Worm (Caenorhabditis elegans) whole organism, young adult: ENCODE data around the gene C08F1.10.

Experiments
- B0035.1 ChIP-seq: sonication (generic microtip); optimal IDR thresholded peaks from 2 replicates; lab custom pipeline; 2016; ENCODE audit warnings: missing genetic modification characterization, mild to moderate bottlenecking, missing compliant biosample characterization, missing genotype, missing genetic modification reagents
- C06A6.2 ChIP-seq: fragments of 200-800 bp; sonication (Bioruptor generic); conservative IDR thresholded peaks from 2 replicates; pipeline ENCODE4 v1.3.6; 2022; ENCODE audit warnings: missing genetic modification characterization, missing compliant biosample characterization
- C17E4.6 ChIP-seq: fragments of 200-800 bp; sonication (Bioruptor generic); IDR thresholded peaks from 2 replicates; pipeline ENCODE4 v1.3.6; 2022; ENCODE audit warnings: missing genetic modification reagents, missing genetic modification characterization, missing compliant biosample characterization
- F22D6.2 ChIP-seq: sonication (generic microtip); optimal IDR thresholded peaks from 2 replicates; lab custom pipeline; 2016; ENCODE audit warnings: mild to moderate bottlenecking, missing genetic modification characterization, missing compliant biosample characterization
- F23B12.7 ChIP-seq: sonication (generic microtip); optimal IDR thresholded peaks from 2 replicates; lab custom pipeline; 2017; ENCODE audit warnings: missing genetic modification characterization, mild to moderate bottlenecking, missing compliant biosample characterization, antibody characterized with exemption, moderate library complexity; ENCODE audit not compliant: insufficient read depth
- F52B5.7 ChIP-seq: sonication (generic microtip); optimal IDR thresholded peaks from 2 replicates; lab custom pipeline; 2016; ENCODE audit warnings: mild to moderate bottlenecking, missing genetic modification characterization, missing compliant biosample characterization
- F55B11.4 ChIP-seq: sonication (generic microtip); optimal IDR thresholded peaks from 2 replicates; lab custom pipeline; 2016; ENCODE audit warnings: missing compliant biosample characterization, missing genetic modification characterization, borderline replicate concordance; ENCODE audit not compliant: insufficient read depth
- F57A8.1 ChIP-seq: fragments of 200-800 bp; sonication (Bioruptor generic); optimal IDR thresholded peaks from 2 replicates; lab custom pipeline; 2018; ENCODE audit warnings: mild to moderate bottlenecking, missing genetic modification characterization, moderate library complexity, missing compliant biosample characterization
- K12H6.12 ChIP-seq: fragments of 200-800 bp; sonication (Bioruptor generic); optimal IDR thresholded peaks from 2 replicates; lab custom pipeline; 2018; ENCODE audit warnings: mild to moderate bottlenecking, missing genetic modification characterization, missing compliant biosample characterization
- akir-1 ChIP-seq: fragments of 200-800 bp; sonication (Bioruptor generic); optimal IDR thresholded peaks from 2 replicates; lab custom pipeline; 2018; ENCODE audit warnings: mild to moderate bottlenecking, missing genetic modification characterization, moderate library complexity, missing compliant biosample characterization
- aptf-3 ChIP-seq: fragments of 200-800 bp; sonication (Bioruptor generic); IDR thresholded peaks from 2 replicates; pipeline ENCODE4 v1.3.6; 2022; ENCODE audit warnings: missing genetic modification characterization, missing compliant biosample characterization
- atf-7 ChIP-seq: sonication (generic microtip); optimal IDR thresholded peaks from 2 replicates; lab custom pipeline; 2017; ENCODE audit warnings: mild to moderate bottlenecking, missing genetic modification characterization, missing compliant biosample characterization
- athp-1 ChIP-seq: sonication (generic microtip); optimal IDR thresholded peaks from 2 replicates; lab custom pipeline; 2017; ENCODE audit warnings: mild to moderate bottlenecking, missing genetic modification characterization, missing compliant biosample characterization
- attf-3 ChIP-seq: fragments of 200-800 bp; sonication (Bioruptor generic); conservative IDR thresholded peaks from 2 replicates; pipeline ENCODE4 v1.3.6; 2022; ENCODE audit warnings: missing genetic modification reagents, missing genetic modification characterization, missing compliant biosample characterization
- bed-2 ChIP-seq: fragments of 200-800 bp; sonication (Bioruptor generic); IDR thresholded peaks from 2 replicates; pipeline ENCODE4 v1.3.6; 2022; ENCODE audit warnings: missing genetic modification reagents, missing genetic modification characterization, missing compliant biosample characterization
- cebp-1 ChIP-seq, 2 experiments: fragments of 200-800 bp in 1 of 2; sonication (Bioruptor generic) in 1 of 2; sonication (generic microtip) in 1 of 2; IDR thresholded peaks in 1 of 2; optimal IDR thresholded peaks in 1 of 2; 2 replicates each; pipeline versions ENCODE4 v1.3.6 to Lab custom; 2017 to 2022; ENCODE audit warnings: missing compliant biosample characterization in 2 of 2, missing genetic modification characterization in 2 of 2, mild to moderate bottlenecking in 1 of 2, missing genetic modification reagents in 1 of 2, moderate library complexity in 1 of 2
- ceh-100 ChIP-seq: fragments of 200-800 bp; sonication (Bioruptor generic); IDR thresholded peaks from 2 replicates; pipeline ENCODE4 v1.3.6; 2022; ENCODE audit warnings: missing genetic modification reagents, missing genetic modification characterization, missing compliant biosample characterization
- ceh-27 ChIP-seq: fragments of 200-800 bp; sonication (Bioruptor generic); optimal IDR thresholded peaks from 2 replicates; lab custom pipeline; 2018; ENCODE audit warnings: mild to moderate bottlenecking, missing genetic modification characterization, moderate library complexity, missing compliant biosample characterization
- ceh-79 ChIP-seq: sonication (generic microtip); optimal IDR thresholded peaks from 2 replicates; lab custom pipeline; 2017; ENCODE audit warnings: mild to moderate bottlenecking, missing genetic modification characterization, missing compliant biosample characterization
- ceh-91 ChIP-seq: fragments of 200-800 bp; sonication (Bioruptor generic); IDR thresholded peaks from 2 replicates; pipeline ENCODE4 v1.3.6; 2022; ENCODE audit warnings: missing genetic modification reagents, missing genetic modification characterization, missing compliant biosample characterization
- egrh-3 ChIP-seq: fragments of 200-800 bp; sonication (Bioruptor generic); IDR thresholded peaks from 2 replicates; pipeline ENCODE4 v1.3.6; 2022; ENCODE audit warnings: missing genetic modification reagents, missing genetic modification characterization, missing compliant biosample characterization
- fkh-3 ChIP-seq: sonication (generic microtip); optimal IDR thresholded peaks from 2 replicates; lab custom pipeline; 2016; ENCODE audit warnings: mild to moderate bottlenecking, missing genetic modification characterization, missing compliant biosample characterization
- him-1 ChIP-seq: sonication (generic microtip); optimal IDR thresholded peaks from 2 replicates; lab custom pipeline; 2016; ENCODE audit warnings: missing genotype, missing genetic modification reagents, missing genetic modification characterization, missing compliant biosample characterization
- hlh-12 ChIP-seq: sonication (generic microtip); optimal IDR thresholded peaks from 2 replicates; lab custom pipeline; 2016; ENCODE audit warnings: missing genetic modification characterization, missing compliant biosample characterization
- let-526 ChIP-seq: fragments of 200-800 bp; sonication (Bioruptor generic); IDR thresholded peaks from 2 replicates; pipeline ENCODE4 v1.3.6; 2022; ENCODE audit warnings: missing genetic modification reagents, missing genetic modification characterization, missing compliant biosample characterization
- let-607 ChIP-seq, 2 experiments: fragments of 200-800 bp in 1 of 2; sonication (Bioruptor generic) in 1 of 2; sonication (generic microtip) in 1 of 2; optimal IDR thresholded peaks; 2 replicates each; lab custom pipeline; 2016 to 2018; ENCODE audit warnings: mild to moderate bottlenecking in 2 of 2, missing compliant biosample characterization in 2 of 2, missing genetic modification characterization in 2 of 2, moderate library complexity in 2 of 2, missing genotype in 1 of 2
- lsl-1 ChIP-seq: fragments of 200-800 bp; sonication (Bioruptor generic); optimal IDR thresholded peaks from 2 replicates; lab custom pipeline; 2018; ENCODE audit warnings: mild to moderate bottlenecking, missing genetic modification characterization, moderate library complexity, missing compliant biosample characterization
- lsy-27 ChIP-seq: sonication (generic microtip); optimal IDR thresholded peaks from 2 replicates; lab custom pipeline; 2017; ENCODE audit warnings: missing genetic modification characterization, mild to moderate bottlenecking, missing compliant biosample characterization, antibody characterized with exemption, missing genotype, borderline replicate concordance; ENCODE audit not compliant: insufficient read depth
- madf-10 ChIP-seq: sonication (generic microtip); optimal IDR thresholded peaks from 2 replicates; lab custom pipeline; 2016; ENCODE audit warnings: mild to moderate bottlenecking, missing genetic modification characterization, missing compliant biosample characterization
- madf-3 ChIP-seq: fragments of 200-800 bp; sonication (Bioruptor generic); IDR thresholded peaks from 2 replicates; pipeline ENCODE4 v1.3.6; 2022; ENCODE audit warnings: missing genetic modification reagents, missing genetic modification characterization, missing compliant biosample characterization
- madf-6 ChIP-seq: fragments of 200-800 bp; sonication (Bioruptor generic); IDR thresholded peaks from 2 replicates; pipeline ENCODE4 v1.3.6; 2022; ENCODE audit warnings: missing genetic modification reagents, missing genetic modification characterization, missing compliant biosample characterization
- madf-8 ChIP-seq: fragments of 200-800 bp; sonication (Bioruptor generic); conservative IDR thresholded peaks from 2 replicates; pipeline ENCODE4 v1.3.6; 2022; ENCODE audit warnings: missing genetic modification reagents, missing genetic modification characterization, missing compliant biosample characterization
- repo-1 ChIP-seq: sonication (generic microtip); optimal IDR thresholded peaks from 2 replicates; lab custom pipeline; 2017; ENCODE audit warnings: mild to moderate bottlenecking, missing genetic modification characterization, missing compliant biosample characterization
- sdz-38 ChIP-seq: sonication (generic microtip); optimal IDR thresholded peaks from 2 replicates; lab custom pipeline; 2016; ENCODE audit warnings: missing genotype, missing genetic modification characterization, missing compliant biosample characterization
- tbp1 ChIP-seq: fragments of 200-800 bp; sonication (Bioruptor generic); optimal IDR thresholded peaks from 2 replicates; lab custom pipeline; 2018; ENCODE audit warnings: mild to moderate bottlenecking, missing genetic modification characterization, missing compliant biosample characterization
- tbx-9 ChIP-seq: sonication (generic microtip); optimal IDR thresholded peaks from 2 replicates; lab custom pipeline; 2016; ENCODE audit warnings: borderline replicate concordance, missing genetic modification characterization, inconsistent platforms, missing compliant biosample characterization
- tlf-1 ChIP-seq: fragments of 200-800 bp; sonication (Bioruptor generic); optimal IDR thresholded peaks from 2 replicates; lab custom pipeline; 2018; ENCODE audit warnings: mild to moderate bottlenecking, missing genetic modification characterization, missing compliant biosample characterization
- zfh-2 ChIP-seq: fragments of 200-800 bp; sonication (Bioruptor generic); conservative IDR thresholded peaks from 2 replicates; pipeline ENCODE4 v1.3.6; 2022; ENCODE audit warnings: missing genetic modification reagents, missing genetic modification characterization, missing compliant biosample characterization
- ztf-18 ChIP-seq: sonication (generic microtip); optimal IDR thresholded peaks from 2 replicates; lab custom pipeline; 2016; ENCODE audit warnings: missing genotype, mild to moderate bottlenecking, missing genetic modification characterization, missing compliant biosample characterization
- ztf-22 ChIP-seq: fragments of 200-800 bp; sonication (Bioruptor generic); optimal IDR thresholded peaks from 2 replicates; lab custom pipeline; 2018; ENCODE audit warnings: mild to moderate bottlenecking, missing genetic modification characterization, moderate library complexity, missing compliant biosample characterization
- ztf-26 ChIP-seq: sonication (generic microtip); optimal IDR thresholded peaks from 2 replicates; lab custom pipeline; 2017; ENCODE audit warnings: missing genetic modification characterization, missing compliant biosample characterization

The C08F1.10 gene

DNA sequence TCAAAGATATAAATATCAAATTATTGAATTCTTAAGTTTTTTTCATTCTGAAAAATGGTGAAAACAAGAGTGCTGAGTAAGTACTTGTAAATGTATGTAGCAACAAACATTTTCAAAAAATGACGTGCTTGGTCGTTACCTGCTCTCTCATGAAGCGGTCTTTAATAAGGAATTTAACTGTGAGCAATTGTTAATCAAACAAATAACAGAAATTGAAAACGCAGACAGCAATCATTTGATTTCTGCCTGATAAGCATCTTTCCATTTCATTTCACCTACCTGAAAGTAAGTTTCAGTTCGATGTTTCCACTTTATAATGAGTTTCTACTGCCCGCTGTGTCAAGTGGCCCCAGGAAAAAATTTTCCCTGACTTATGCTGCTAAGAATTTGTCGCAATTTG, 23.0 kb downstream of the C08F1.10 start, which contains the start of gene math-28:
Gene math-28, plus strand, starts transcription at position 301 of the 400 bp plus-strand sequence.
- TF ChIP-seq hlh-12 (tag; lab: Kevin White, UChicago) (no peak), lsy-27 (tag; lab: Kevin White, UChicago) (no peak), ceh-79 (tag; lab: Kevin White, UChicago) (no peak), K12H6.12 (no peak), ztf-18 (tag; lab: Kevin White, UChicago) (no peak), him-1 (tag; lab: Kevin White, UChicago) (no peak), tbp1 (GFP tag; lab: Kevin White, UChicago) (no peak), bed-2 (GFP tag; lab: Robert Waterston, UW) (no peak), ceh-27 (GFP tag; lab: Kevin White, UChicago) (no peak), zfh-2 (GFP tag; lab: Robert Waterston, UW) (no peak), repo-1 (no peak), tlf-1 (GFP tag; lab: Kevin White, UChicago) (no peak), C06A6.2 (no peak), F55B11.4 (tag; lab: Kevin White, UChicago) (no peak)

DNA sequence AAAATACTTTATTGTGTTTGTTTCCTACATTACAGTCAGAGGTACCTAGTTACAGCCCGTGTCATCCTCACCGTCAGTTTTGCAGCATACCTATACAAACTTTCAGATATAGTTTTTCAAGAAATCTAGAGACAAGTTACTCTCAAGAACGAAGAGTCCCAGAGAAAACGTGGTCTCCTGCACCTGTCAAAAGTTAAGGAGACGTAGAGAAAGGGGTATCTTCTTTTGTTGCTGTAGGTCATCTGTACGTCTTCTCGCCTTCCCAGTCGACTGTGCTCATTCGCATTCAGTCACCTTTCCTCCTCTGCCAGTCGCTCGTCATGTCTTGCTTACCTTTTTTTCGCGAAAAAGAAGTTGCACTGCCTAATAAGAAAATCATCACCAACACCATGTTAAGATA, 24.5 kb downstream of the C08F1.10 start, which contains the start of gene F36H5.4:
Gene F36H5.4, plus strand, starts transcription at position 301 of the 400 bp plus-strand sequence.
- TF ChIP-seq attf-3 (no peak), let-526 (GFP tag; lab: Robert Waterston, UW) (no peak), ceh-91 (no peak), him-1 (tag; lab: Kevin White, UChicago) (no peak), ztf-26 (tag; lab: Kevin White, UChicago) (no peak), madf-8 (GFP tag; lab: Robert Waterston, UW) (no peak), F52B5.7 (tag; lab: Kevin White, UChicago) (no peak), atf-7 (tag; lab: Kevin White, UChicago) (no peak), akir-1 (GFP tag; lab: Kevin White, UChicago) (no peak), egrh-3 (no peak), madf-6 (GFP tag; lab: Robert Waterston, UW) (no peak), aptf-3 (GFP tag; lab: Robert Waterston, UW) (no peak), sdz-38 (no peak), F23B12.7 (tag; lab: Kevin White, UChicago) (no peak), B0035.1 (tag; lab: Kevin White, UChicago) (no peak), let-607 (tag; optimal IDR thresholded peaks at IDR 0.05; lab: Kevin White, UChicago) (no peak), K12H6.12 (no peak), F22D6.2 (tag; lab: Kevin White, UChicago) (no peak), madf-10 (tag; lab: Kevin White, UChicago) (no peak), ztf-22 (no peak)

- TF ChIP-seq madf-3 (no peak), ceh-100 (no peak), athp-1 (no peak), C17E4.6 (GFP tag; lab: Robert Waterston, UW) (no peak), fkh-3 (tag; lab: Kevin White, UChicago) (no peak), cebp-1 (GFP tag; IDR thresholded peaks at IDR 0.05; lab: Robert Waterston, UW) (no peak), cebp-1 (tag; optimal IDR thresholded peaks at IDR 0.05; lab: Kevin White, UChicago) (no peak), tbx-9 (no peak), F57A8.1 (GFP tag; lab: Kevin White, UChicago) (no peak), lsl-1 (GFP tag; lab: Kevin White, UChicago) (no peak)
- TF ChIP-seq, all 124 proteins: peak for 0
Observed at ce11 chrII:1759602-1760001, 26.5 kb downstream of the C08F1.10 start, which contains the start of gene F36H5.18. Gene F36H5.18 (plus strand): TSS chrII:1759902.
